1 fruit fly cellular context compared by ENCODE assay signal in the genomic region with DNA sequence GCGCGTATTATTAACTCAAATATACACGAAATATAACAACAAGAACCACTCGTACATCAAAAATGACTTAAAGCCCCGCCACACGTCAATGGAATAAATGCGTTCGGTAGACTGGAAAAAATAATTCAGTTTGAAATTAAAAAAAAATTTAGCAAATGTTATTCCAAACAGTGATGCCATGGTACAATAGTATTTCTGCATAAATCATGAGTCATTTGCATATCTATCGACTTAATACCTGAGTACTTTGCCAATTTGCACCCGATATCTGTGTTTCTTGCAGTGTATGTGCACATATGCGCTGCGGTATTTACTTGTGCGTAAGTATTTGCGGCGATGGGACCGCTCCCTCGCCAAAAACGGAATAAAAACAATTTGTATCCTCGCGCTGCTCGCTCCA.
TF ChIP-seq lines count a peak whose summit lies in the region.

No protein-coding gene starts in this region.

TF ChIP-seq in whole organism, embryonic, 481 proteins besides CTCF, POLR2A, EP300 and RAD21 (continued from another document):
- TF ChIP-seq sima (GFP tag; optimal IDR thresholded peaks at IDR 0.05; lab: Kevin White, UChicago) = no peak
- no peak for TF ChIP-seq wor (GFP tag; IDR thresholded peaks at IDR 0.05; lab: Robert Waterston, UW)
- no peak for TF ChIP-seq Neu2 (GFP tag; optimal IDR thresholded peaks at IDR 0.05; lab: Kevin White, UChicago; ENCODE audit: borderline replicate concordance)
- TF ChIP-seq cad (GFP tag; optimal IDR thresholded peaks at IDR 0.05; lab: Kevin White, UChicago) = no peak
- TF ChIP-seq BEAF-32 (GFP tag; optimal IDR thresholded peaks at IDR 0.05; lab: Kevin White, UChicago) = no peak
- peak; percentile 21 for TF ChIP-seq CG18599 (GFP tag; optimal IDR thresholded peaks at IDR 0.05; lab: Kevin White, UChicago)
- peak; percentile 42 for TF ChIP-seq CG2712 (tag; optimal IDR thresholded peaks at IDR 0.05; lab: Kevin White, UChicago)
- TF ChIP-seq pum (GFP tag; optimal IDR thresholded peaks at IDR 0.05; lab: Kevin White, UChicago) = peak; percentile 6
- TF ChIP-seq pho (GFP tag; optimal IDR thresholded peaks at IDR 0.05; lab: Kevin White, UChicago) = no peak
- TF ChIP-seq CG3281 (GFP tag; optimal IDR thresholded peaks at IDR 0.05; lab: Kevin White, UChicago) = no peak
- no peak for TF ChIP-seq CG6175 (GFP tag; IDR thresholded peaks at IDR 0.05; lab: Robert Waterston, UW)
- TF ChIP-seq bigmax (GFP tag; optimal IDR thresholded peaks at IDR 0.05; lab: Kevin White, UChicago) = no peak
- no peak; the same call in 2 of the 3 replicates for TF ChIP-seq otp (GFP tag; IDR thresholded peaks at IDR 0.05; lab: Robert Waterston, UW)
- peak; percentile 25 for TF ChIP-seq CG10209 (GFP tag; optimal IDR thresholded peaks at IDR 0.05; lab: Kevin White, UChicago)
- no peak for TF ChIP-seq CG14965 (GFP tag; optimal IDR thresholded peaks at IDR 0.05; lab: Kevin White, UChicago; ENCODE audit: borderline replicate concordance)
- no peak for TF ChIP-seq amos (GFP tag; IDR thresholded peaks at IDR 0.05; lab: Robert Waterston, UW; ENCODE audit: partially characterized antibody)
- TF ChIP-seq kah (GFP tag; optimal IDR thresholded peaks at IDR 0.05; lab: Kevin White, UChicago) = no peak
- no peak for TF ChIP-seq CG6654 (GFP tag; optimal IDR thresholded peaks at IDR 0.05; lab: Kevin White, UChicago)
- no peak for TF ChIP-seq CG3838 (GFP tag; optimal IDR thresholded peaks at IDR 0.05; lab: Kevin White, UChicago)
- TF ChIP-seq Dek (tag; optimal IDR thresholded peaks at IDR 0.05; lab: Kevin White, UChicago) = no peak
- TF ChIP-seq Kr (GFP tag; optimal IDR thresholded peaks at IDR 0.05; lab: Kevin White, UChicago) = no peak
- TF ChIP-seq Ets97D (GFP tag; optimal IDR thresholded peaks at IDR 0.05; lab: Kevin White, UChicago) = peak; percentile 4
- TF ChIP-seq D19A (tag; optimal IDR thresholded peaks at IDR 0.05; lab: Kevin White, UChicago) = no peak
- TF ChIP-seq danr (GFP tag; IDR thresholded peaks at IDR 0.05; lab: Robert Waterston, UW) = no peak
- TF ChIP-seq CG10431 (GFP tag; optimal IDR thresholded peaks at IDR 0.05; lab: Kevin White, UChicago) = no peak
- TF ChIP-seq CG11696 (GFP tag; IDR thresholded peaks at IDR 0.05; lab: Robert Waterston, UW) = no peak
- TF ChIP-seq CG6272 (GFP tag; IDR thresholded peaks at IDR 0.05; lab: Robert Waterston, UW) = no peak
- TF ChIP-seq CG8290 (GFP tag; optimal IDR thresholded peaks at IDR 0.05; lab: Kevin White, UChicago) = no peak
- TF ChIP-seq CG8290 (tag; optimal IDR thresholded peaks at IDR 0.05; lab: Kevin White, UChicago) = peak in 1 of 2 experiments; percentile 43
- no peak for TF ChIP-seq ewg (GFP tag; optimal IDR thresholded peaks at IDR 0.05; lab: Kevin White, UChicago)
- no peak for TF ChIP-seq CG12299 (tag; optimal IDR thresholded peaks at IDR 0.05; lab: Kevin White, UChicago)
